Worm (Caenorhabditis elegans): ENCODE measurements around the gene hxk-3.

The hxk-3 gene

DNA sequence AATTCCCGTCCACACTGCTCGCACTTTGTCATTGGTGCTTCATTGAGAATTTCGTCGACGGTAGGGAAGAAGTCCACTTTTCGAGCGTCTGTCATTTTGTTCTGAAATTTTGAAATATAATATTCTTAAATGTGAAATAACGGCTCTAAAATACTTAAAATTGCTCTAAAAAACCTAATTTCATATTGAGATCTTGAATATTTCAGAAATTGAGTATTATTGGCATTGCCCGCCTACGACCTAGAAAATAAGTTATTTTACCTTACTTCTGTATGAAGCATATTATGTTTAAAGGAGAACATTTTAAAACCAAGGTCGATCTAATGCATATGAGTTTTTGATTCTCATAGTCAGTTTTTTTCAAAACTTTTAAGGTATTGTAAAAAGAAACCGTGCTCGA, 52.7 kb downstream of the hxk-3 start, which contains the start of gene C34H4.5:
Gene C34H4.5 (minus strand): TSS at position 101 of the 400 bp plus-strand sequence.
- TF ChIP-seq tbx-2 (tag; optimal IDR thresholded peaks at IDR 0.05) (no peak), ceh-16 (tag; optimal IDR thresholded peaks at IDR 0.05) (no peak), nhr-67 (tag; optimal IDR thresholded peaks at IDR 0.05) (no peak), jun-1 (tag; optimal IDR thresholded peaks at IDR 0.05) (no peak), nhr-23 (tag; optimal IDR thresholded peaks at IDR 0.05) (no peak), ceh-9 (tag; optimal IDR thresholded peaks at IDR 0.05) (no peak), ceh-28 (tag; optimal IDR thresholded peaks at IDR 0.05) (no peak), snpc-4 (tag; optimal IDR thresholded peaks at IDR 0.05) (no peak), egl-27 (tag; optimal IDR thresholded peaks at IDR 0.05) (no peak), nfya-1 (tag; optimal IDR thresholded peaks at IDR 0.05; ENCODE audit: insufficient read depth) (no peak), nhr-77 (tag; optimal IDR thresholded peaks at IDR 0.05) (no peak), R02D3.7 (tag; optimal IDR thresholded peaks at IDR 0.05) (no peak), nhr-28 (tag; optimal IDR thresholded peaks at IDR 0.05) (no peak)

DNA sequence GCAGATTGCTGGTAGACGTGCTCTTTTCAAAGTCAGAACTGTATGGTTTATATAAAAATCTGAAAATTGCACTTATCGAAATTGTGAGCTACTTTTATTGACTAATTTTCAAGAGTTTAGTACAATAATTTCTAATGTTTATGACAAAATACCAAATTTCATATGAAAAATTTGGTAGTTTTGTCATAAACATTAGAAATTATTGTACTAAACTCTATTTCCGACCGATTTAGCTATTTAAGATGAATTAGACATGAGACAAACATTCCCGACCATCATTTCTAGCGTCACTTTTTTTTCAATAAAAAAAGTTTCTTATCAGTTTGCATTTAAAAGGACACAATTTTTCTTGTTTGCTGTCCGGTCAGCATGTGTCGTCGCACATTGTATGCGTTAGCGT, 53.2 kb downstream of the hxk-3 start, which contains the start of gene tag-244:
Gene tag-244 (plus strand): TSS at position 301 of the 400 bp plus-strand sequence.
- no peak for TF ChIP-seq fkh-10 (GFP tag; optimal IDR thresholded peaks at IDR 0.05)
- peak; percentile 19 for TF ChIP-seq elt-2 (tag; optimal IDR thresholded peaks at IDR 0.05)

DNA sequence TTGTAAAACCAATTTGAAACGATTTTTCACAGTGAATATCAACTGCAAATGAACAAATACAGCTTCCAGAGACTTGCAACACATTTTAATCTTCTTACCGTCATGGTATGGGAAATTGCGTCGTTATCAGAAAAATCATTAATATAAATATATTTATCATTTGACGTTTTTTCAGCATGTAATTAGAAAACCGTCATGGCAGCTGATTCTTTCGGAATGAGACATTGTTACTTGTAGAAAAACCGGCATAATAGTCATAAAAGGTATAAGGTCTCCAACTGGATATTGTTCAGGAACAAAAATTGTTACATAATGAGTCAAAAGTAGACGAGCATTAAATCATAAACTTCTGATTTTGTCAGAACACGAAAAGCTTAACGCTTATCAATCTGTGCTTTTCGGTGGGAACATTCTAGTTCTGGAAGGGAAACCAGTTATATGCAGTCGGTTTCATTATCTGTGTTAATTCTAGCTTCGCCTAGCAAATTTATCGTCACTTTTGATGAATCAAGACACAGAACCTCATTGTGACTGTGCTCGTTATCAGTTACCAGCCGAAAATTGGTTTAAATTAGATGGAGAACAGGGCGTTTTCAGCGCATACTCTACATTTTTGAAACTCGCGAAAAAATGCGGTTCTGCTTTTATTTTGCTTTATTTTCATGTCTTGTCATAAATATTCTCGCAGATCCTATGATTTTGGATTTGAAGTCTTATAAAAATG, 55.9 kb downstream of the hxk-3 start, which contains the start of gene C34H4.2:
Gene C34H4.2 (plus strand): TSS at position 558 of the 724 bp plus-strand sequence.
- no peak for TF ChIP-seq nhr-11 (tag; optimal IDR thresholded peaks at IDR 0.05)
- TF ChIP-seq elt-2 (tag; optimal IDR thresholded peaks at IDR 0.05): peak; percentile 62
- no peak for TF ChIP-seq ceh-82 (tag; optimal IDR thresholded peaks at IDR 0.05)
- no peak for TF ChIP-seq jun-1 (tag; optimal IDR thresholded peaks at IDR 0.05)
- peak; percentile 53 for TF ChIP-seq pqm-1 (tag; optimal IDR thresholded peaks at IDR 0.05)
- no peak for TF ChIP-seq R02D3.7 (tag; optimal IDR thresholded peaks at IDR 0.05)
- TF ChIP-seq elt-1 (tag; optimal IDR thresholded peaks at IDR 0.05): no peak
- no peak for TF ChIP-seq lin-39 (tag; optimal IDR thresholded peaks at IDR 0.05)
- no peak for TF ChIP-seq daf-12 (tag; optimal IDR thresholded peaks at IDR 0.05)
- TF ChIP-seq pha-4 (tag; optimal IDR thresholded peaks at IDR 0.05): no peak
- no peak for TF ChIP-seq eor-1 (tag; optimal IDR thresholded peaks at IDR 0.05)
- no peak for TF ChIP-seq nhr-43 (tag; optimal IDR thresholded peaks at IDR 0.05; ENCODE audit: poor library complexity, severe bottlenecking)
- TF ChIP-seq fkh-10 (GFP tag; optimal IDR thresholded peaks at IDR 0.05): no peak
- TF ChIP-seq hmg-11 (tag; optimal IDR thresholded peaks at IDR 0.05): no peak
- no peak for TF ChIP-seq nhr-25 (tag; optimal IDR thresholded peaks at IDR 0.05)

DNA sequence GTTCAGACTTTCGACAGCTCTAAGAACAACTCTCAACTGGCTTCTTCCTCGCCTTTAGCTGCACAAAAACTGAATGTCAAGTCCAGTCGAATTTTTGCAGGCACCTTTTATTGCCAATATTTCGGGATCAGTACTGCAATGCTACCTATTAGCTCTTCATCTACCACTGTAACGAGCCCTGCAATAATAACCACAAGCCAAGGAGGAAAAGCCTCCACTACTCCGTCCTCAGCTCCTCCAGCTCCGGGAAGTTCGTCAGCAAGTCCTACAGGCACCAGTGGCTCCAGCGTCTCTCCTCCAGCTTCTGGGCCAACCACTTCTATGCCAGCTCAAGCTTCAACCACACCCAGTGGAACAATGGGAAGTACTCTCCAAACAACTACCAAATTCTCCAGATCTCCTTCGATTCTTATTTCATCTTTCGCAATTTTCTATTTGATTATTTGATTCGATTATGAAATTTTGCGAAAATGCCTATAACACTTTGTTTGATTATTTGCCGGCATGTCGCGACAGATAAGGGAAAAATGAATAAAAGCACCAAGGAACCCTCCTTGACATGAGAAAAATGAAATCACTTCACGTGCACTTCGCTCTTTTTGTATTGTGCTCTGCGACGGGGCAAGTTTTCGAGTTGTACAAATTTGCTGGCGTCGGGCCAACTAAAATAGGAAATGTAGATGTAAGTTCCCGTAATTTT, 57.7 kb downstream of the hxk-3 start, which contains the start of gene C34H4.1:
Gene C34H4.1 (plus strand): TSS at position 559 of the 700 bp plus-strand sequence.
- TF ChIP-seq R02D3.7 (tag; optimal IDR thresholded peaks at IDR 0.05) (no peak), jun-1 (tag; optimal IDR thresholded peaks at IDR 0.05) (no peak), ceh-82 (tag; optimal IDR thresholded peaks at IDR 0.05) (no peak), elt-2 (tag; optimal IDR thresholded peaks at IDR 0.05) (peak; percentile 56), daf-12 (tag; optimal IDR thresholded peaks at IDR 0.05) (no peak), fos-1 (tag; optimal IDR thresholded peaks at IDR 0.05) (no peak), nhr-77 (tag; optimal IDR thresholded peaks at IDR 0.05) (no peak), pqm-1 (tag; optimal IDR thresholded peaks at IDR 0.05) (peak; percentile 46), ZK546.5 (tag; optimal IDR thresholded peaks at IDR 0.05) (no peak), pha-4 (tag; optimal IDR thresholded peaks at IDR 0.05) (no peak), nhr-11 (tag; optimal IDR thresholded peaks at IDR 0.05) (no peak), ztf-11 (tag; optimal IDR thresholded peaks at IDR 0.05) (no peak)

All from whole organism, L3 larva.